Worm (Caenorhabditis elegans) whole organism, late embryonic: Measurements from ENCODE around the gene mel-32.

Experiments
- F13H6.1 ChIP-seq: sonication (generic microtip); optimal IDR thresholded peaks from 2 replicates; lab custom pipeline; 2016; ENCODE audit warnings: missing genetic modification characterization, missing compliant biosample characterization
- ahr-1 ChIP-seq: sonication (generic microtip); optimal IDR thresholded peaks from 2 replicates; lab custom pipeline; 2016; ENCODE audit warnings: missing genetic modification characterization, missing compliant biosample characterization
- fax-1 ChIP-seq: sonication (generic microtip); optimal IDR thresholded peaks from 2 replicates; lab custom pipeline; 2016; ENCODE audit warnings: missing genotype, missing genetic modification characterization, missing compliant biosample characterization
- nhr-11 ChIP-seq: fragments of 150-350 bp; optimal IDR thresholded peaks from 2 replicates; lab custom pipeline; 2014; ENCODE audit warnings: missing biosample characterization, missing genetic modification characterization
- unc-86 ChIP-seq: sonication (generic microtip); optimal IDR thresholded peaks from 2 replicates; lab custom pipeline; 2016; ENCODE audit warnings: missing genetic modification characterization, missing compliant biosample characterization

ce11 chrIII:6453665-6454064 is 10.9 kb upstream of the mel-32 start:
- no peak for TF ChIP-seq nhr-11
- TF ChIP-seq fax-1, result peak; percentile 40
- peak; percentile 31 for TF ChIP-seq unc-86 (tag; lab: Kevin White, UChicago)
- TF ChIP-seq F13H6.1 (tag; lab: Kevin White, UChicago), result peak; percentile 54
- TF ChIP-seq ahr-1 (tag; lab: Kevin White, UChicago), result no peak
